Worm (Caenorhabditis elegans) whole organism, L2 larva: ENCODE data around the gene che-10.

Experiments used
- Y55F3AM.14 ChIP-seq: fragments of 200-800 bp; sonication (Bioruptor generic); optimal IDR thresholded peaks from 2 replicates; lab custom pipeline; 2018; ENCODE audit warnings: mild to moderate bottlenecking, missing genetic modification characterization, missing compliant biosample characterization
- ama-1 ChIP-seq: fragments of 150-350 bp; optimal IDR thresholded peaks from 2 replicates; lab custom pipeline; 2018; ENCODE audit warnings: inconsistent platforms
- egl-27 ChIP-seq: sonication (generic microtip); optimal IDR thresholded peaks from 3 replicates; lab custom pipeline; 2017; ENCODE audit warnings: missing biosample characterization, missing genetic modification reagents, missing genetic modification characterization
- fos-1 ChIP-seq: fragments of 150-350 bp; optimal IDR thresholded peaks from 2 replicates; lab custom pipeline; 2014; ENCODE audit warnings: missing biosample characterization, missing genetic modification characterization
- lsy-2 ChIP-seq, 2 experiments: fragments of 150-350 bp in 1 of 2; sonication (generic microtip) in 1 of 2; optimal IDR thresholded peaks; 2 replicates each; lab custom pipeline; 2014 to 2017; ENCODE audit warnings: missing biosample characterization in 2 of 2, missing genetic modification characterization in 2 of 2
- mdl-1 ChIP-seq, 2 experiments: fragments of 150-350 bp in 1 of 2; sonication (generic microtip) in 1 of 2; optimal IDR thresholded peaks; 2 replicates each; lab custom pipeline; 2017; ENCODE audit warnings: missing biosample characterization in 2 of 2, missing genetic modification characterization in 2 of 2
- nhr-21 ChIP-seq: fragments of 150-350 bp; optimal IDR thresholded peaks from 2 replicates; lab custom pipeline; 2014; ENCODE audit warnings: missing biosample characterization, missing genetic modification characterization
- nhr-77 ChIP-seq: fragments of 150-350 bp; optimal IDR thresholded peaks from 2 replicates; lab custom pipeline; 2014; ENCODE audit warnings: missing biosample characterization, missing genetic modification characterization
- sma-9 ChIP-seq, 2 experiments: fragments of 150-350 bp in 1 of 2; sonication (generic microtip) in 1 of 2; optimal IDR thresholded peaks; 2 replicates each; lab custom pipeline; 2014 to 2016; ENCODE audit warnings: missing genetic modification characterization in 2 of 2, mild to moderate bottlenecking in 1 of 2, missing biosample characterization in 1 of 2, missing compliant biosample characterization in 1 of 2, missing genetic modification reagents in 1 of 2, moderate library complexity in 1 of 2
- unc-39 ChIP-seq: fragments of 150-350 bp; optimal IDR thresholded peaks from 2 replicates; lab custom pipeline; 2014; ENCODE audit warnings: missing biosample characterization, missing genetic modification characterization
- unc-62 ChIP-seq: fragments of 150-350 bp; optimal IDR thresholded peaks from 2 replicates; lab custom pipeline; 2014; ENCODE audit warnings: missing biosample characterization, missing genetic modification reagents, missing genetic modification characterization
- ztf-11 ChIP-seq: sonication (generic microtip); optimal IDR thresholded peaks from 2 replicates; lab custom pipeline; 2017; ENCODE audit warnings: missing biosample characterization, missing genetic modification characterization

DNA sequence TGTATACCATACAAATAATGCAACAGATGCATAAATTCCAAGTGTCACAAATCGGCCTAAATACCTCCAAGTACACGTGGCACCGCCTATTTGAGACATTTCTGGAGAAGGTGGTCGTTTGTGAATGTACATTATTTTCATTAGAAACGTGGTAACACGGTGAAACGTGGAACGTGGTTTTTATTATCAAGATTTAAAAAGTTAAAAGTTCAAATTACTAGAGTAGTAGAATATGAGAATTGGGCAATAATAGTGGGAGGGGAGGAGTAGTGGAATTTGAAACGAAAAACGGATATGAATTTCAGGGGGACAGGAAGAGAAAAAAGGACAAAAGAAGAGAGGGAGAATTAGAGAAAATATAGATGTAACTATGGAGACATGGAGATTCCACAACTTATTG lies 17.7 kb upstream of the che-10 start, which contains the start of gene fut-6:
- no peak for TF ChIP-seq ama-1 (lab: Kevin White, UChicago)
- TF ChIP-seq lsy-2 (tag; optimal IDR thresholded peaks at IDR 0.05; lab: Kevin White, UChicago), result no peak
- no peak for TF ChIP-seq unc-62
- TF ChIP-seq nhr-77 (tag; lab: Kevin White, UChicago), result no peak
- no peak for TF ChIP-seq fos-1 (tag; lab: Kevin White, UChicago)
- TF ChIP-seq ztf-11, result no peak
- no peak for TF ChIP-seq nhr-21 (tag; lab: Kevin White, UChicago)
- TF ChIP-seq Y55F3AM.14 (GFP tag; lab: Kevin White, UChicago), result no peak
- no peak for TF ChIP-seq unc-39 (tag; lab: Kevin White, UChicago)
- no peak for TF ChIP-seq egl-27 (tag; lab: Kevin White, UChicago)
- no peak for TF ChIP-seq mdl-1 (tag; optimal IDR thresholded peaks at IDR 0.05; lab: Kevin White, UChicago)
- TF ChIP-seq sma-9 (GFP tag; optimal IDR thresholded peaks at IDR 0.05; lab: Kevin White, UChicago), result no peak
- no peak for TF ChIP-seq sma-9 (tag; optimal IDR thresholded peaks at IDR 0.05; lab: Kevin White, UChicago)
